Worm (Caenorhabditis elegans) whole organism, L3 larva: Measurements from ENCODE around the gene ubh-3.
A peak's percentile ranks its signal among the peaks of the same experiment; 100 is the strongest.

Experiments
- ZK546.5 ChIP-seq: sonication (generic microtip); optimal IDR thresholded peaks from 2 replicates; lab custom pipeline; 2017; ENCODE audit warnings: missing biosample characterization, missing genetic modification characterization
- aly-2 ChIP-seq: fragments of 150-350 bp; optimal IDR thresholded peaks from 2 replicates; lab custom pipeline; 2014; ENCODE audit warnings: missing biosample characterization, missing genetic modification characterization
- ceh-28 ChIP-seq: fragments of 150-350 bp; optimal IDR thresholded peaks from 2 replicates; lab custom pipeline; 2014; ENCODE audit warnings: missing biosample characterization, missing genetic modification reagents, missing genetic modification characterization
- ceh-82 ChIP-seq: fragments of 150-350 bp; optimal IDR thresholded peaks from 2 replicates; lab custom pipeline; 2014; ENCODE audit warnings: missing biosample characterization, missing genetic modification characterization
- ceh-9 ChIP-seq: sonication (generic microtip); optimal IDR thresholded peaks from 2 replicates; lab custom pipeline; 2018; ENCODE audit warnings: missing biosample characterization, missing genetic modification characterization
- daf-12 ChIP-seq: fragments of 150-350 bp; optimal IDR thresholded peaks from 2 replicates; lab custom pipeline; 2014; ENCODE audit warnings: missing biosample characterization, missing genetic modification reagents, missing genetic modification characterization
- egl-27 ChIP-seq: sonication (generic microtip); optimal IDR thresholded peaks from 4 replicates; lab custom pipeline; 2017; ENCODE audit warnings: missing biosample characterization, missing genetic modification reagents, missing genetic modification characterization
- egl-5 ChIP-seq: fragments of 150-350 bp; optimal IDR thresholded peaks from 2 replicates; lab custom pipeline; 2017; ENCODE audit warnings: missing biosample characterization, missing genetic modification reagents, missing genetic modification characterization, inconsistent platforms
- elt-1 ChIP-seq: fragments of 150-350 bp; optimal IDR thresholded peaks from 2 replicates; lab custom pipeline; 2014; ENCODE audit warnings: missing biosample characterization, missing genetic modification characterization
- elt-2 ChIP-seq: sonication (generic microtip); optimal IDR thresholded peaks from 2 replicates; lab custom pipeline; 2016; ENCODE audit warnings: missing genetic modification reagents, mild to moderate bottlenecking, missing genetic modification characterization, missing compliant biosample characterization
- elt-3 ChIP-seq, 3 experiments: fragments of 150-350 bp in 1 of 3; sonication (generic microtip) in 2 of 3; optimal IDR thresholded peaks; 2 replicates in 2 of 3; 4 replicates in 1 of 3; lab custom pipeline; 2014 to 2017; ENCODE audit warnings: missing biosample characterization in 3 of 3, missing genetic modification characterization in 3 of 3
- eor-1 ChIP-seq, 2 experiments: fragments of 150-350 bp; optimal IDR thresholded peaks; 2 replicates each; lab custom pipeline; 2014 to 2018; ENCODE audit warnings: missing biosample characterization in 2 of 2, missing genetic modification characterization in 2 of 2
- fkh-10 ChIP-seq: sonication (generic microtip); optimal IDR thresholded peaks from 2 replicates; lab custom pipeline; 2017; ENCODE audit warnings: missing biosample characterization, missing genetic modification reagents, missing genetic modification characterization
- fkh-2 ChIP-seq: fragments of 150-350 bp; optimal IDR thresholded peaks from 2 replicates; lab custom pipeline; 2014; ENCODE audit warnings: missing biosample characterization, missing genetic modification reagents, missing genetic modification characterization
- fos-1 ChIP-seq: fragments of 150-350 bp; optimal IDR thresholded peaks from 2 replicates; lab custom pipeline; 2014; ENCODE audit warnings: missing biosample characterization, missing genetic modification characterization
- hmg-11 ChIP-seq: sonication (generic microtip); optimal IDR thresholded peaks from 2 replicates; lab custom pipeline; 2016; ENCODE audit warnings: missing genetic modification characterization, missing compliant biosample characterization
- jun-1 ChIP-seq: fragments of 150-350 bp; optimal IDR thresholded peaks from 2 replicates; lab custom pipeline; 2014; ENCODE audit warnings: missing biosample characterization, missing genetic modification reagents, missing genetic modification characterization
- lin-15B ChIP-seq: fragments of 150-350 bp; optimal IDR thresholded peaks from 2 replicates; lab custom pipeline; 2014; ENCODE audit warnings: missing biosample characterization, missing genetic modification characterization
- lin-39 ChIP-seq: fragments of 150-350 bp; optimal IDR thresholded peaks from 2 replicates; lab custom pipeline; 2018; ENCODE audit warnings: missing biosample characterization, missing genetic modification reagents, missing genetic modification characterization
- nfya-1 ChIP-seq: sonication (generic microtip); optimal IDR thresholded peaks from 2 replicates; lab custom pipeline; 2017; ENCODE audit warnings: missing genetic modification characterization, mild to moderate bottlenecking, missing compliant biosample characterization, antibody characterized with exemption, moderate library complexity; ENCODE audit not compliant: insufficient read depth
- nhr-23 ChIP-seq: fragments of 150-350 bp; optimal IDR thresholded peaks from 2 replicates; lab custom pipeline; 2014; ENCODE audit warnings: missing biosample characterization, missing genetic modification reagents, missing genetic modification characterization
- nhr-237 ChIP-seq: fragments of 150-350 bp; optimal IDR thresholded peaks from 2 replicates; lab custom pipeline; 2014; ENCODE audit warnings: missing biosample characterization, missing genetic modification characterization
- nhr-25 ChIP-seq: sonication (generic microtip); optimal IDR thresholded peaks from 2 replicates; lab custom pipeline; 2017; ENCODE audit warnings: missing biosample characterization, missing genetic modification characterization
- nhr-43 ChIP-seq: sonication (generic microtip); optimal IDR thresholded peaks from 2 replicates; lab custom pipeline; 2016; ENCODE audit warnings: mild to moderate bottlenecking, missing genetic modification characterization, missing compliant biosample characterization; ENCODE audit not compliant: poor library complexity, severe bottlenecking
- nhr-67 ChIP-seq: fragments of 150-350 bp; optimal IDR thresholded peaks from 2 replicates; lab custom pipeline; 2014; ENCODE audit warnings: missing biosample characterization, missing genetic modification characterization
- nhr-77 ChIP-seq: fragments of 150-350 bp; optimal IDR thresholded peaks from 2 replicates; lab custom pipeline; 2014; ENCODE audit warnings: missing biosample characterization, missing genetic modification characterization
- sea-2 ChIP-seq: fragments of 150-350 bp; sonication (generic microtip); optimal IDR thresholded peaks from 4 replicates; lab custom pipeline; 2014; ENCODE audit warnings: missing biosample characterization, missing genetic modification reagents, missing genetic modification characterization
- snpc-4 ChIP-seq: fragments of 150-350 bp; optimal IDR thresholded peaks from 2 replicates; lab custom pipeline; 2014; ENCODE audit warnings: missing biosample characterization, missing genetic modification characterization
- tbx-2 ChIP-seq: sonication (generic microtip); optimal IDR thresholded peaks from 2 replicates; lab custom pipeline; 2016; ENCODE audit warnings: mild to moderate bottlenecking, missing genetic modification characterization, missing compliant biosample characterization
- unc-39 ChIP-seq: sonication (generic microtip); optimal IDR thresholded peaks from 4 replicates; lab custom pipeline; 2017; ENCODE audit warnings: missing biosample characterization, missing genetic modification characterization
- zag-1 ChIP-seq: fragments of 150-350 bp; optimal IDR thresholded peaks from 2 replicates; lab custom pipeline; 2014; ENCODE audit warnings: missing biosample characterization, missing genetic modification characterization
- ztf-4 ChIP-seq: fragments of 150-350 bp; optimal IDR thresholded peaks from 2 replicates; lab custom pipeline; 2014; ENCODE audit warnings: missing biosample characterization, missing genetic modification characterization

The ubh-3 gene

DNA sequence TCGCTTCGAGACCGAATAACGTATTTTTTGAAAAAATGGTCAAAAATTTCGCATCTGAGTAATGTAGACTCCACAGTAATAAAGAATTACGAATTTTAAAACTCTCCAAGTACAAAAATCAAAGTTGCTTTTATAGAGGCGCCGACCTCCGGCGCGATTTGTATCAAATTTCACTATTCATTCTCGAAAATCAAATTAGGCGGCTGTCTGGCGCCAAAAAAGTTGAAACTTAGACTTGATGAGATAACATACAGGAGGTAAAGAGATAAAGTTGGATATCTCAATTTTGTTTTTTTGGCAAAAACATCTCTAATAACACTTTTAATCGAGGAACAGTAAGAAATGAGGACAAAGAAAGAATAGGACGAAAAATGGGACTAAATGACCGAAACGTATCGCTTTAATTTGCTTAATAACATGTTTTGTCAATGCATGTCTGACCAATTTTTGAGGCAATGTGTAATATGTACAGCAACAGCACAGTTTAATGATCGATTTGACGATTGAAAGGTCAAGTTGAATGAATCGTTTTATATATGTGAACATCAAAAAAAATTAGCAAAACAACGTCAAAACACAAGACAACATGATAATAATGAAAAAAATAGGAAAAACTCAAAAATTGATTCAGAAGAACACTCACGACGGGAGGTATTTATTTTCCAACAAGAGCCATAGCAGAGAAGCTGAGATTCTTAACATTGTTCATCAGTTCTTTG, 2.2 kb downstream of the ubh-3 start:
- TF ChIP-seq nfya-1 (tag; lab: Kevin White, UChicago) (no peak), ceh-82 (tag; lab: Kevin White, UChicago) (no peak), nhr-77 (tag; lab: Kevin White, UChicago) (no peak), egl-5 (tag; lab: Kevin White, UChicago) (no peak), nhr-67 (tag; lab: Kevin White, UChicago) (no peak), daf-12 (no peak), elt-2 (tag; lab: Kevin White, UChicago) (no peak), jun-1 (tag; lab: Kevin White, UChicago) (no peak), hmg-11 (tag; lab: Kevin White, UChicago) (no peak), nhr-23 (tag; lab: Kevin White, UChicago) (no peak), elt-3 (tag; optimal IDR thresholded peaks at IDR 0.05; lab: Kevin White, UChicago) (no peak), nhr-237 (no peak), ZK546.5 (tag; lab: Kevin White, UChicago) (no peak), tbx-2 (tag; lab: Kevin White, UChicago) (no peak), egl-27 (tag; lab: Kevin White, UChicago) (no peak), snpc-4 (tag; lab: Kevin White, UChicago) (no peak), ceh-28 (tag; lab: Kevin White, UChicago) (no peak), ceh-9 (tag; lab: Kevin White, UChicago) (no peak), lin-15B (tag; lab: Kevin White, UChicago) (no peak), lin-39 (tag; lab: Kevin White, UChicago) (no peak)

DNA sequence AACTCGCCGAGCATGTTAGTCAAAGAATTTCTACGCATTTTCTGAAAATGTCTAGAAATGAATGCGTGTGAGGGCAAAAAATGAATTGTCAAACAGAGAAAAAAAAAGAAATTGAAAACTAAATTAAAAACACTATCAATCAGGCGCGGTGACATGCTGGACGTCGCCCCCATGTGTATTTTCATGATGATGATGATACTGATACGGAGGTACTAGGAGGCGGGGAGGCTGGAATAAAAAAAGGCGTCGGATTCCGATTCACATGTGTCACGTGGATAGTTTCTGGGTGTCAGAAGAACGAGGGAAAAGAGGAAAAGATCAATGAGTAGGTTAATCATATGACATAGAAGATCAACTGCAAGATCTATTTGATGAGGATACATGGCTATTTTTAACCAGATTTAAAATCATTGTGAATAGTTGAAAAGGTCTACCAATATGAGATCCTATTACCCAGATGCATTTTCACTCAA, 3.2 kb downstream of the ubh-3 start, which contains the start of gene W01A11.7:
Gene W01A11.7, minus strand, starts transcription at position 51 of the 473 bp plus-strand sequence.
- TF ChIP-seq zag-1 (tag; lab: Kevin White, UChicago): no peak
- no peak for TF ChIP-seq ztf-4 (tag; lab: Kevin White, UChicago)
- TF ChIP-seq nhr-25: no peak
- TF ChIP-seq nhr-237: no peak
- TF ChIP-seq snpc-4 (tag; lab: Kevin White, UChicago): no peak
- TF ChIP-seq fkh-10 (GFP tag; lab: Kevin White, UChicago): no peak
- TF ChIP-seq unc-39 (tag; lab: Kevin White, UChicago): no peak
- TF ChIP-seq jun-1 (tag; lab: Kevin White, UChicago): no peak
- TF ChIP-seq ceh-82 (tag; lab: Kevin White, UChicago): no peak
- no peak for TF ChIP-seq fkh-2 (tag; lab: Kevin White, UChicago)
- no peak for TF ChIP-seq aly-2 (tag; lab: Kevin White, UChicago)
- no peak for TF ChIP-seq nhr-43 (tag; lab: Kevin White, UChicago)

DNA sequence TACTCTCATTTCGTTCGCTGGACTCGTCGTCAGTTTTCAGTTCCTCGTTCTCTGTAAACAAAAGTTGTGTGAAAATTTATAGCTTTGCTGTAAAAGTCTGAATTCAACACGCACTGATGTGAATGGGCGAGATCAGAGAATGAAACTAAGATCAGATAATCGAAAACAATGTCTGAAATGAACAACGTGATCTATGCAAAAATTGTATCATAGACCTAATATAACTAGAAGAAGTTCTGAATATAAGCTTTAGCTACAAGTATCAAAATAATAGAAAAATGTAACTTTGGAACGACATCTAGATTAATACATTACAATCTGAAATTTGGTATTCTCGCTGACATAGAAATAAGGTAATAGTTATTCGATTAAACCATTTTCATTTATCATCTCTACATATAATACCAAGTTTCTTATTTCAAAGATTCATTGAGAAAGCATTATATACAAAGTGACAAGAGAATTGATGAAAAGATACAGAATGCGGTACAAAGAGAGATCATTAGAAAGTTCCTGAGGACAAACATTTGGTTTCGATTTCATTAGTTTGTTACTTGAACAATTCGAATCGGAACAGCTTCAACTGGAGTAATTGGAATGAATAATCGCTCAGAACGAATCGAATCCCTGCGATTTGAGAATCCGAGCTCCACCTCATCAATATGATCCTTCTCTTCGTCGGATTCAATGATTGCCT, 4.3 kb downstream of the ubh-3 start, which contains the start of gene moc-2:
Gene moc-2, minus strand, starts transcription at position 51 of the 697 bp plus-strand sequence.
- TF ChIP-seq eor-1 (tag; optimal IDR thresholded peaks at IDR 0.05; lab: Kevin White, UChicago): no peak

DNA sequence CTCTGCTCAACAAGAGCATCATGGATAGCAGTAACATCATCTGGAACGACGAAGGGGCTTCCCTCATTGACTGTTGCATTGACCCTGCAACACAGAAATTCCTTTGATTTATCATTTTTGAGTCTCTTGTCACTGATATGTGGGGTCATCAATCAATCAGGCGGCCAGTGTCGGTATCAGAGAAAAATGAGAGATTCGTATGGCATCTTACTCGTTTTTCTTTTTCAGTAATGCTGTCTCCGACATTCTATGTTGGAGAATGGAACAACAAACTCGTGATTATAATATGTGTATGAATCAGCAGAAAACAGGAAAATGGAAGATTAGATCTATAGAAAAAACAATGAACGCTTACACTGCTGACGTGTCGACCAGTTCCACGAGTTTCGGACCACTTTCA, 5.4 kb downstream of the ubh-3 start:
- TF ChIP-seq sea-2 (GFP tag; lab: Kevin White, UChicago) (no peak), nhr-77 (tag; lab: Kevin White, UChicago) (no peak), fos-1 (tag; lab: Kevin White, UChicago) (no peak), ztf-4 (tag; lab: Kevin White, UChicago) (no peak), nhr-25 (peak; percentile 0), hmg-11 (tag; lab: Kevin White, UChicago) (no peak), snpc-4 (tag; lab: Kevin White, UChicago) (no peak), lin-39 (tag; lab: Kevin White, UChicago) (peak; percentile 39), elt-1 (tag; lab: Kevin White, UChicago) (no peak), nfya-1 (tag; lab: Kevin White, UChicago) (no peak), ceh-28 (tag; lab: Kevin White, UChicago) (no peak)
